In the genomic region with DNA sequence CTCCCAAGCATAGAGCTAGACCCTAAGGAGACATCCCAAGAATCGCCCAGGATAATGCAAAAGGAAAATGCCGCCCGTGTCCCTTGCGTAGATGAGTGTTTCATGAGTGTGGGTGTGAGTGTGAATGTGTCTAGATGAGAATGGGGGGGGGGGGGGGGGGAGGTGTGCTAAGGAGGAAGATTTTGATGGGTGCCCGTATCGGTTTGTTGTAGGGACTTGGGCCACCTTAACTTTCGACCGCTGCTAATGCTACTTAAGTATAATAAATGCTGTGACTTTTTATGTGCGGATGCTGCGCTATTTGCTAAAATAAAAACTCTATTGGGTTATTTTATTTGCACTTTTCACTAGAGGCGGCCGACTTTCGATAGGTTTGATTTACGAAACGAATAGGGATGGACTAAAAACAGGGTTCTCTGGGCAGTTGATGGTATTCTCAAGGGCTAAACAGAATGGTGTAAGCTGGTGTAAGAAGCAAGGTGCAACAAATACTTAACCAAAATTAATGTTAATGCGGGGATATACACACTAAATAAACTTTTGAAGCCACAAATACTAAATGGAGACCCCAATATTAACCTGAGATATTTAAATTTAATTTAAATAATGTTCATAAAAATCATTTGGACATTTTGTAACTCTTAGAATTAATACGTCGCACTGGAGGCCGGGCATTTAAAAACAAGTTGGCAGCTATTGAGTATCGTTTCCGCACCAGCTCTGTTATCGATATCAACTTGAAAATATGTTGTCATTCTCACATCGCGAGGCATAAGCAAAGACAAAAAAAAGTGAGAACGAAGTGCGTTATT, we compare ENCODE assay signal across 1 fruit fly cellular context.
A peak's percentile ranks its signal among the peaks of the same experiment; 100 is the strongest.
TF ChIP-seq lines count a peak whose summit lies in the region.

A gene (minus strand): TSS at position 407 of the 812 bp plus-strand sequence.
A gene (plus strand): TSS at position 786 of the 812 bp plus-strand sequence.

TF ChIP-seq in whole organism, embryonic, 481 proteins besides CTCF, POLR2A, EP300 and RAD21 (continued from another document and continues in another):
- TF ChIP-seq CG4424 (GFP tag; optimal IDR thresholded peaks at IDR 0.05; lab: Kevin White, UChicago) (peak; percentile 93), grn (GFP tag; optimal IDR thresholded peaks at IDR 0.05; lab: Kevin White, UChicago) (no peak), CG12219 (GFP tag; optimal IDR thresholded peaks at IDR 0.05; lab: Kevin White, UChicago) (peak; percentile 68), CG18764 (GFP tag; optimal IDR thresholded peaks at IDR 0.05; lab: Kevin White, UChicago) (peak; percentile 86), dan (GFP tag; IDR thresholded peaks at IDR 0.05; lab: Robert Waterston, UW) (peak; percentile 75; the same call in 1 of the 2 replicates), HHEX (GFP tag; optimal IDR thresholded peaks at IDR 0.05; lab: Kevin White, UChicago) (peak; percentile 85), CG12299 (tag; optimal IDR thresholded peaks at IDR 0.05; lab: Kevin White, UChicago) (peak; percentile 79), jing (GFP tag; optimal IDR thresholded peaks at IDR 0.05; lab: Kevin White, UChicago) (peak; percentile 76), fd96Cb (tag; optimal IDR thresholded peaks at IDR 0.05; lab: Kevin White, UChicago) (peak; percentile 93), Trl (optimal IDR thresholded peaks at IDR 0.05; lab: Kevin White, UChicago) (no peak), Trl (GFP tag; optimal IDR thresholded peaks at IDR 0.05; lab: Kevin White, UChicago) (peak; percentile 89), Med (GFP tag; lab: Kevin White, UChicago) (peak; percentile 98), Mrtf (GFP tag; IDR thresholded peaks at IDR 0.05; lab: Robert Waterston, UW) (peak; percentile 89; the same call in 2 of the 3 replicates), Dip3 (GFP tag; optimal IDR thresholded peaks at IDR 0.05; lab: Kevin White, UChicago) (peak; percentile 93), CG3847 (GFP tag; IDR thresholded peaks at IDR 0.05; lab: Robert Waterston, UW) (peak; percentile 96), CG32532 (GFP tag; IDR thresholded peaks at IDR 0.05; lab: Robert Waterston, UW) (peak; percentile 94), Lpt (GFP tag; optimal IDR thresholded peaks at IDR 0.05; lab: Kevin White, UChicago) (no peak), insv (GFP tag; optimal IDR thresholded peaks at IDR 0.05; lab: Kevin White, UChicago) (peak in 1 of 2 experiments; percentile 70), CG18599 (GFP tag; optimal IDR thresholded peaks at IDR 0.05; lab: Kevin White, UChicago) (peak; percentile 89), pho (GFP tag; optimal IDR thresholded peaks at IDR 0.05; lab: Kevin White, UChicago) (peak; percentile 92), Rx (GFP tag; IDR thresholded peaks at IDR 0.05; lab: Robert Waterston, UW) (peak; percentile 79), bbx (GFP tag; IDR thresholded peaks at IDR 0.05; lab: Robert Waterston, UW; ENCODE audit: partially characterized antibody) (0 out of 2 replicates have a peak, but pooled peaks have one; percentile 25), zfh2 (GFP tag; optimal IDR thresholded peaks at IDR 0.05; lab: Kevin White, UChicago) (peak; percentile 97), Dbx (GFP tag; IDR thresholded peaks at IDR 0.05; lab: Robert Waterston, UW) (peak; percentile 94), mld (GFP tag; IDR thresholded peaks at IDR 0.05; lab: Robert Waterston, UW; ENCODE audit: partially characterized antibody) (no peak), CG14710 (tag; optimal IDR thresholded peaks at IDR 0.05; lab: Kevin White, UChicago) (peak; percentile 94), CG30020 (tag; optimal IDR thresholded peaks at IDR 0.05; lab: Kevin White, UChicago) (peak; percentile 89), CG10274 (GFP tag; optimal IDR thresholded peaks at IDR 0.05; lab: Kevin White, UChicago) (peak; percentile 76), CG10654 (GFP tag; optimal IDR thresholded peaks at IDR 0.05; lab: Kevin White, UChicago) (peak; percentile 91), H15 (GFP tag; IDR thresholded peaks at IDR 0.05; lab: Robert Waterston, UW) (peak; percentile 87), Chrac-16 (GFP tag; optimal IDR thresholded peaks at IDR 0.05; lab: Kevin White, UChicago) (peak; percentile 96), zfh1 (GFP tag; IDR thresholded peaks at IDR 0.05; lab: Robert Waterston, UW) (peak; percentile 86), CG10209 (GFP tag; optimal IDR thresholded peaks at IDR 0.05; lab: Kevin White, UChicago) (peak; percentile 92), Sry-δ (GFP tag; optimal IDR thresholded peaks at IDR 0.05; lab: Kevin White, UChicago) (peak; percentile 93), CG9437 (GFP tag; optimal IDR thresholded peaks at IDR 0.05; lab: Kevin White, UChicago) (peak; percentile 86), CG11093 (GFP tag; IDR thresholded peaks at IDR 0.05; lab: Robert Waterston, UW) (peak; percentile 94), Camta (GFP tag; optimal IDR thresholded peaks at IDR 0.05; lab: Kevin White, UChicago) (peak; percentile 84), Lim3 (GFP tag; IDR thresholded peaks at IDR 0.05; lab: Robert Waterston, UW) (peak; percentile 50; the same call in 1 of the 2 replicates), cg (GFP tag; optimal IDR thresholded peaks at IDR 0.05; lab: Kevin White, UChicago) (peak; percentile 73), Spps (tag; optimal IDR thresholded peaks at IDR 0.05; lab: Kevin White, UChicago) (peak; percentile 54), CG13123 (GFP tag; optimal IDR thresholded peaks at IDR 0.05; lab: Kevin White, UChicago) (peak; percentile 78), CG4730 (GFP tag; IDR thresholded peaks at IDR 0.05; lab: Robert Waterston, UW) (peak; percentile 90), CG33557 (GFP tag; optimal IDR thresholded peaks at IDR 0.05; lab: Kevin White, UChicago) (peak; percentile 90), br (optimal IDR thresholded peaks at IDR 0.05; lab: Kevin White, UChicago) (no peak), repo (GFP tag; optimal IDR thresholded peaks at IDR 0.05; lab: Kevin White, UChicago) (peak; percentile 58), CG12071 (GFP tag; optimal IDR thresholded peaks at IDR 0.05; lab: Kevin White, UChicago) (peak; percentile 65), Adf1 (GFP tag; IDR thresholded peaks at IDR 0.05; lab: Robert Waterston, UW) (peak; percentile 34; the same call in 1 of the 2 replicates), D19B (GFP tag; optimal IDR thresholded peaks at IDR 0.05; lab: Kevin White, UChicago) (peak; percentile 79), ERR (GFP tag; optimal IDR thresholded peaks at IDR 0.05; lab: Kevin White, UChicago) (peak; percentile 35), slbo (GFP tag; IDR thresholded peaks at IDR 0.05; lab: Robert Waterston, UW) (peak; percentile 96), Bgb (GFP tag; IDR thresholded peaks at IDR 0.05; lab: Robert Waterston, UW; ENCODE audit: partially characterized antibody) (peak; percentile 53), CG42726 (GFP tag; IDR thresholded peaks at IDR 0.05; lab: Robert Waterston, UW; ENCODE audit: partially characterized antibody) (no peak), CG17361 (GFP tag; IDR thresholded peaks at IDR 0.05; lab: Robert Waterston, UW) (peak; percentile 97), Myb (GFP tag; optimal IDR thresholded peaks at IDR 0.05; lab: Kevin White, UChicago) (peak; percentile 66), wor (GFP tag; IDR thresholded peaks at IDR 0.05; lab: Robert Waterston, UW) (peak; percentile 85), CG15269 (tag; optimal IDR thresholded peaks at IDR 0.05; lab: Kevin White, UChicago) (peak; percentile 94), CG18011 (GFP tag; optimal IDR thresholded peaks at IDR 0.05; lab: Kevin White, UChicago) (peak; percentile 74), CG2116 (GFP tag; optimal IDR thresholded peaks at IDR 0.05; lab: Kevin White, UChicago) (peak; percentile 97), Xrp1 (GFP tag; IDR thresholded peaks at IDR 0.05; lab: Robert Waterston, UW) (peak; percentile 85), Mad (GFP tag; optimal IDR thresholded peaks at IDR 0.05; lab: Kevin White, UChicago) (peak; percentile 86), wek (GFP tag; optimal IDR thresholded peaks at IDR 0.05; lab: Kevin White, UChicago) (peak; percentile 70), Vsx1 (GFP tag; optimal IDR thresholded peaks at IDR 0.05; lab: Kevin White, UChicago) (no peak), Fer1 (GFP tag; optimal IDR thresholded peaks at IDR 0.05; lab: Kevin White, UChicago) (peak; percentile 83), ara (GFP tag; IDR thresholded peaks at IDR 0.05; lab: Robert Waterston, UW) (peak; percentile 77), Ssrp (tag; optimal IDR thresholded peaks at IDR 0.05; lab: Kevin White, UChicago) (peak; percentile 94), CG2129 (GFP tag; IDR thresholded peaks at IDR 0.05; lab: Robert Waterston, UW; ENCODE audit: partially characterized antibody) (peak; percentile 37; the same call in 1 of the 2 replicates), CG8359 (GFP tag; optimal IDR thresholded peaks at IDR 0.05; lab: Kevin White, UChicago; ENCODE audit: borderline replicate concordance) (peak; percentile 70), Sin3A (optimal IDR thresholded peaks at IDR 0.05; lab: Kevin White, UChicago) (peak; percentile 96), C15 (GFP tag; IDR thresholded peaks at IDR 0.05; lab: Robert Waterston, UW) (peak; percentile 67; the same call in 1 of the 3 replicates), Mes4 (GFP tag; optimal IDR thresholded peaks at IDR 0.05; lab: Kevin White, UChicago) (peak; percentile 61), Opbp (GFP tag; IDR thresholded peaks at IDR 0.05; lab: Robert Waterston, UW; ENCODE audit: partially characterized antibody) (peak; percentile 65; the same call in 2 of the 3 replicates), gsb (GFP tag; IDR thresholded peaks at IDR 0.05; lab: Robert Waterston, UW) (peak; percentile 76), gro (GFP tag; optimal IDR thresholded peaks at IDR 0.05; lab: Kevin White, UChicago) (peak; percentile 78), Dfd (GFP tag; optimal IDR thresholded peaks at IDR 0.05; lab: Kevin White, UChicago) (peak in 1 of 2 experiments; percentile 93), nom (GFP tag; optimal IDR thresholded peaks at IDR 0.05; lab: Kevin White, UChicago) (peak; percentile 31), ci (GFP tag; IDR thresholded peaks at IDR 0.05; lab: Robert Waterston, UW) (peak; percentile 80), inv (GFP tag; IDR thresholded peaks at IDR 0.05; lab: Robert Waterston, UW; ENCODE audit: partially characterized antibody) (peak; percentile 49; the same call in 1 of the 2 replicates), Elba2 (GFP tag; optimal IDR thresholded peaks at IDR 0.05; lab: Kevin White, UChicago) (peak; percentile 66), tx (GFP tag; optimal IDR thresholded peaks at IDR 0.05; lab: Kevin White, UChicago) (peak; percentile 88), crol (GFP tag; IDR thresholded peaks at IDR 0.05; lab: Robert Waterston, UW) (peak; percentile 99), lbe (GFP tag; optimal IDR thresholded peaks at IDR 0.05; lab: Kevin White, UChicago) (peak; percentile 72), dimm (GFP tag; IDR thresholded peaks at IDR 0.05; lab: Robert Waterston, UW) (peak; percentile 54), ken (GFP tag; IDR thresholded peaks at IDR 0.05; lab: Robert Waterston, UW) (peak; percentile 92), CG31388 (GFP tag; optimal IDR thresholded peaks at IDR 0.05; lab: Kevin White, UChicago) (peak; percentile 86), so (GFP tag; IDR thresholded peaks at IDR 0.05; lab: Robert Waterston, UW) (peak; percentile 75; the same call in 1 of the 3 replicates), CG1647 (GFP tag; optimal IDR thresholded peaks at IDR 0.05; lab: Kevin White, UChicago) (peak; percentile 89), NC2α (GFP tag; optimal IDR thresholded peaks at IDR 0.05; lab: Kevin White, UChicago) (peak; percentile 59), CG6791 (GFP tag; IDR thresholded peaks at IDR 0.05; lab: Robert Waterston, UW; ENCODE audit: partially characterized antibody) (0 out of 3 replicates have a peak, but pooled peaks have one; percentile 52), h (optimal IDR thresholded peaks at IDR 0.05; lab: Kevin White, UChicago) (no peak), CG7372 (GFP tag; IDR thresholded peaks at IDR 0.05; lab: Robert Waterston, UW) (peak; percentile 94), CG14965 (GFP tag; optimal IDR thresholded peaks at IDR 0.05; lab: Kevin White, UChicago; ENCODE audit: borderline replicate concordance) (no peak), disco-r (GFP tag; optimal IDR thresholded peaks at IDR 0.05; lab: Kevin White, UChicago) (peak; percentile 71), pros (GFP tag; optimal IDR thresholded peaks at IDR 0.05; lab: Kevin White, UChicago) (no peak), nerfin-2 (GFP tag; IDR thresholded peaks at IDR 0.05; lab: Robert Waterston, UW; ENCODE audit: partially characterized antibody) (peak; percentile 27; the same call in 1 of the 2 replicates), zf30C (GFP tag; optimal IDR thresholded peaks at IDR 0.05; lab: Kevin White, UChicago) (no peak), trh (GFP tag; optimal IDR thresholded peaks at IDR 0.05; lab: Kevin White, UChicago) (peak; percentile 92), slp2 (GFP tag; optimal IDR thresholded peaks at IDR 0.05; lab: Kevin White, UChicago) (peak; percentile 83), tgo (GFP tag; IDR thresholded peaks at IDR 0.05; lab: Robert Waterston, UW) (peak; percentile 84), zen (tag; optimal IDR thresholded peaks at IDR 0.05; lab: Kevin White, UChicago) (peak; percentile 83), Sox102F (GFP tag; optimal IDR thresholded peaks at IDR 0.05; lab: Kevin White, UChicago) (peak; percentile 91), ase (GFP tag; IDR thresholded peaks at IDR 0.05; lab: Robert Waterston, UW) (peak; percentile 85), HmgD (GFP tag; optimal IDR thresholded peaks at IDR 0.05; lab: Kevin White, UChicago) (peak; percentile 81), CG4404 (GFP tag; IDR thresholded peaks at IDR 0.05; lab: Robert Waterston, UW) (peak; percentile 96), chn (GFP tag; optimal IDR thresholded peaks at IDR 0.05; lab: Kevin White, UChicago) (peak; percentile 92), CG16815 (GFP tag; optimal IDR thresholded peaks at IDR 0.05; lab: Kevin White, UChicago) (peak; percentile 94), row (GFP tag; IDR thresholded peaks at IDR 0.05; lab: Robert Waterston, UW) (peak; percentile 95), lov (optimal IDR thresholded peaks at IDR 0.05; lab: Kevin White, UChicago) (no peak), lov (GFP tag; IDR thresholded peaks at IDR 0.05; lab: Robert Waterston, UW) (peak; percentile 54; the same call in 1 of the 3 replicates), grau (tag; optimal IDR thresholded peaks at IDR 0.05; lab: Kevin White, UChicago) (peak; percentile 93), CG10979 (tag; optimal IDR thresholded peaks at IDR 0.05; lab: Kevin White, UChicago) (peak; percentile 80), pum (GFP tag; optimal IDR thresholded peaks at IDR 0.05; lab: Kevin White, UChicago) (peak; percentile 90), CG4328 (GFP tag; optimal IDR thresholded peaks at IDR 0.05; lab: Kevin White, UChicago) (peak; percentile 92), CG13624 (GFP tag; optimal IDR thresholded peaks at IDR 0.05; lab: Kevin White, UChicago) (peak; percentile 71), mam (GFP tag; optimal IDR thresholded peaks at IDR 0.05; lab: Kevin White, UChicago) (peak; percentile 96), CG7556 (GFP tag; optimal IDR thresholded peaks at IDR 0.05; lab: Kevin White, UChicago) (peak; percentile 83), gce (GFP tag; IDR thresholded peaks at IDR 0.05; lab: Robert Waterston, UW) (peak; percentile 54; the same call in 1 of the 3 replicates)
